Worm (Caenorhabditis elegans): Measurements from ENCODE around the gene toe-2.

Gene toe-2

ce11 chrII:6493139-6493538 lies 28.0 kb downstream of the toe-2 start:
- TF ChIP-seq unc-39 (tag; optimal IDR thresholded peaks at IDR 0.05), result no peak
- no peak for TF ChIP-seq dpl-1 (GFP tag; optimal IDR thresholded peaks at IDR 0.05)
- no peak for TF ChIP-seq daf-12 (tag; optimal IDR thresholded peaks at IDR 0.05)
- no peak for TF ChIP-seq hif-1 (tag; optimal IDR thresholded peaks at IDR 0.05)
- TF ChIP-seq sdz-12 (GFP tag; optimal IDR thresholded peaks at IDR 0.05), result no peak
- no peak for TF ChIP-seq ceh-82 (tag; optimal IDR thresholded peaks at IDR 0.05)
- no peak for TF ChIP-seq nhr-76 (tag; optimal IDR thresholded peaks at IDR 0.05)
- TF ChIP-seq nhr-10 (tag; optimal IDR thresholded peaks at IDR 0.05), result no peak
- no peak for TF ChIP-seq lin-39 (tag; optimal IDR thresholded peaks at IDR 0.05)

ce11 chrII:6491817-6492452 lies 29.2 kb downstream of the toe-2 start, which contains the start of the genes T28D9.11 and T28D9.1:
TSS of gene T28D9.11 (minus strand) at chrII:6491993.
TSS of gene T28D9.1 (plus strand) at chrII:6492402.
- no peak for TF ChIP-seq duxl-1 (tag; optimal IDR thresholded peaks at IDR 0.05; ENCODE audit: poor library complexity)
- no peak for TF ChIP-seq ztf-11 (tag; optimal IDR thresholded peaks at IDR 0.05)
- TF ChIP-seq madf-5 (GFP tag; IDR thresholded peaks at IDR 0.05), result 0 out of 4 replicates have a peak, but pooled peaks of 1 of the 2 experiments have one; percentile 32
- TF ChIP-seq madf-9 (GFP tag; conservative IDR thresholded peaks at IDR 0.05), result no peak
- TF ChIP-seq Y105C5A.15 (GFP tag; IDR thresholded peaks at IDR 0.05), result no peak
- TF ChIP-seq nhr-102 (tag; optimal IDR thresholded peaks at IDR 0.05), result no peak
- TF ChIP-seq dve-1 (tag; optimal IDR thresholded peaks at IDR 0.05; ENCODE audit: insufficient read depth), result no peak
- no peak for TF ChIP-seq ZK337.2 (GFP tag; IDR thresholded peaks at IDR 0.05)
- TF ChIP-seq vab-7 (GFP tag; IDR thresholded peaks at IDR 0.05), result peak; percentile 41; the same call in 1 of the 2 replicates
- no peak for TF ChIP-seq lin-15B (tag; optimal IDR thresholded peaks at IDR 0.05)
- TF ChIP-seq nhr-111 (GFP tag; optimal IDR thresholded peaks at IDR 0.05), result no peak
- TF ChIP-seq nhr-41 (GFP tag; IDR thresholded peaks at IDR 0.05), result no peak
- no peak for TF ChIP-seq lin-39 (tag; optimal IDR thresholded peaks at IDR 0.05)
- no peak for TF ChIP-seq ama-1 (optimal IDR thresholded peaks at IDR 0.05)
- TF ChIP-seq lin-1 (GFP tag; IDR thresholded peaks at IDR 0.05), result no peak
- 0 out of 2 replicates have a peak, but pooled peaks have one; percentile 56 for TF ChIP-seq F44E2.7 (GFP tag; IDR thresholded peaks at IDR 0.05)
- TF ChIP-seq nhr-237 (tag; optimal IDR thresholded peaks at IDR 0.05), result no peak
- no peak for TF ChIP-seq nhr-28 (tag; optimal IDR thresholded peaks at IDR 0.05)
- no peak for TF ChIP-seq saeg-2 (GFP tag; IDR thresholded peaks at IDR 0.05)
- TF ChIP-seq unc-39 (tag; optimal IDR thresholded peaks at IDR 0.05), result no peak
- no peak for TF ChIP-seq attf-4 (tag; optimal IDR thresholded peaks at IDR 0.05)
- no peak for TF ChIP-seq nhr-6 (tag; optimal IDR thresholded peaks at IDR 0.05)
- TF ChIP-seq zip-11 (GFP tag; IDR thresholded peaks at IDR 0.05), result no peak
- no peak for TF ChIP-seq arid-1 (GFP tag; conservative IDR thresholded peaks at IDR 0.05)
- no peak for TF ChIP-seq daf-8 (GFP tag; IDR thresholded peaks at IDR 0.05)
- TF ChIP-seq D1046.2 (GFP tag; IDR thresholded peaks at IDR 0.05), result 0 out of 2 replicates have a peak, but pooled peaks have one; percentile 35
- peak; percentile 8 for TF ChIP-seq nhr-48 (tag; optimal IDR thresholded peaks at IDR 0.05)
- 0 out of 2 replicates have a peak, but pooled peaks have one; percentile 40 for TF ChIP-seq T26A8.4 (GFP tag; IDR thresholded peaks at IDR 0.05)
- TF ChIP-seq nhr-76 (tag; optimal IDR thresholded peaks at IDR 0.05), result no peak
- TF ChIP-seq hlh-11 (tag; optimal IDR thresholded peaks at IDR 0.05), result peak; percentile 77
- peak; percentile 71 for TF ChIP-seq F37D6.2 (tag; optimal IDR thresholded peaks at IDR 0.05)
- TF ChIP-seq Y5F2A.4 (GFP tag; optimal IDR thresholded peaks at IDR 0.05), result no peak
- peak; percentile 28; the same call in 1 of the 2 replicates for TF ChIP-seq dmd-6 (GFP tag; IDR thresholded peaks at IDR 0.05)
- TF ChIP-seq ceh-82 (tag; optimal IDR thresholded peaks at IDR 0.05), result no peak
- TF ChIP-seq ceh-32 (tag; optimal IDR thresholded peaks at IDR 0.05; ENCODE audit: poor library complexity), result no peak
- no peak for TF ChIP-seq F49E8.2 (tag; optimal IDR thresholded peaks at IDR 0.05; ENCODE audit: borderline replicate concordance)
- TF ChIP-seq dmd-9 (GFP tag; IDR thresholded peaks at IDR 0.05), result no peak
- peak; percentile 73 for TF ChIP-seq aha-1 (tag)
- TF ChIP-seq cey-2 (tag; optimal IDR thresholded peaks at IDR 0.05; ENCODE audit: borderline replicate concordance, insufficient read depth), result no peak
- TF ChIP-seq mdt-29 (GFP tag; IDR thresholded peaks at IDR 0.05), result no peak
- no peak for TF ChIP-seq zfp-2 (tag; optimal IDR thresholded peaks at IDR 0.05)
- TF ChIP-seq aly-2 (tag; optimal IDR thresholded peaks at IDR 0.05), result no peak
- TF ChIP-seq egl-43 (GFP tag; IDR thresholded peaks at IDR 0.05), result peak; percentile 82
- TF ChIP-seq F26F4.8 (GFP tag; conservative IDR thresholded peaks at IDR 0.05), result no peak

Data from whole organism, L4 larva.